Worm (Caenorhabditis elegans) whole organism, L3 larva: ENCODE measurements around the gene C34D4.10.

Source experiments
- ZK546.5 ChIP-seq: sonication (generic microtip); optimal IDR thresholded peaks from 2 replicates; lab custom pipeline; 2017; ENCODE audit warnings: missing biosample characterization, missing genetic modification characterization
- ama-1 ChIP-seq: fragments of 150-350 bp; optimal IDR thresholded peaks from 2 replicates; lab custom pipeline; 2018
- ceh-28 ChIP-seq: fragments of 150-350 bp; optimal IDR thresholded peaks from 2 replicates; lab custom pipeline; 2014; ENCODE audit warnings: missing biosample characterization, missing genetic modification reagents, missing genetic modification characterization
- ceh-82 ChIP-seq: fragments of 150-350 bp; optimal IDR thresholded peaks from 2 replicates; lab custom pipeline; 2014; ENCODE audit warnings: missing biosample characterization, missing genetic modification characterization
- elt-1 ChIP-seq: fragments of 150-350 bp; optimal IDR thresholded peaks from 2 replicates; lab custom pipeline; 2014; ENCODE audit warnings: missing biosample characterization, missing genetic modification characterization
- elt-3 ChIP-seq, 3 experiments: fragments of 150-350 bp in 1 of 3; sonication (generic microtip) in 2 of 3; optimal IDR thresholded peaks; 2 replicates in 2 of 3; 4 replicates in 1 of 3; lab custom pipeline; 2014 to 2017; ENCODE audit warnings: missing biosample characterization in 3 of 3, missing genetic modification characterization in 3 of 3
- lsy-12 ChIP-seq: sonication (generic microtip); optimal IDR thresholded peaks from 2 replicates; lab custom pipeline; 2016; ENCODE audit warnings: mild to moderate bottlenecking, missing genetic modification characterization, missing compliant biosample characterization
- mml-1 ChIP-seq: fragments of 150-350 bp; sonication (generic microtip); optimal IDR thresholded peaks from 3 replicates; lab custom pipeline; 2014; ENCODE audit warnings: missing biosample characterization, missing genetic modification characterization
- nhr-12 ChIP-seq: fragments of 150-350 bp; optimal IDR thresholded peaks from 2 replicates; lab custom pipeline; 2014; ENCODE audit warnings: missing biosample characterization, missing genetic modification characterization
- pha-4 ChIP-seq: fragments of 150-350 bp; optimal IDR thresholded peaks from 2 replicates; lab custom pipeline; 2014; ENCODE audit warnings: missing biosample characterization, missing genetic modification reagents, missing genetic modification characterization
- pqm-1 ChIP-seq: fragments of 150-350 bp; optimal IDR thresholded peaks from 2 replicates; lab custom pipeline; 2017; ENCODE audit warnings: missing biosample characterization, missing genetic modification characterization, inconsistent platforms
- unc-62 ChIP-seq: fragments of 150-350 bp; sonication (generic microtip); optimal IDR thresholded peaks from 4 replicates; lab custom pipeline; 2014; ENCODE audit warnings: missing biosample characterization, missing genetic modification reagents, missing genetic modification characterization
- ztf-11 ChIP-seq: fragments of 150-350 bp; optimal IDR thresholded peaks from 2 replicates; lab custom pipeline; 2014; ENCODE audit warnings: missing biosample characterization, missing genetic modification characterization

- TF ChIP-seq ztf-11 (tag; lab: Kevin White, UChicago), result no peak
- no peak for TF ChIP-seq ceh-28
- TF ChIP-seq unc-62, result no peak
- TF ChIP-seq nhr-12 (tag; lab: Kevin White, UChicago), result no peak
- no peak for TF ChIP-seq ama-1 (lab: Kevin White, UChicago)
- no peak for TF ChIP-seq mml-1 (tag; lab: Kevin White, UChicago)
- no peak for TF ChIP-seq ceh-82
- no peak for TF ChIP-seq elt-1 (tag; lab: Kevin White, UChicago)
- no peak for TF ChIP-seq elt-3 (tag; optimal IDR thresholded peaks at IDR 0.05; lab: Kevin White, UChicago)
- no peak for TF ChIP-seq pha-4 (tag; lab: Kevin White, UChicago)
- peak; percentile 3 for TF ChIP-seq pqm-1 (tag; lab: Kevin White, UChicago)
- TF ChIP-seq lsy-12 (tag; lab: Kevin White, UChicago), result no peak
- TF ChIP-seq ZK546.5 (tag; lab: Kevin White, UChicago), result no peak
Observed at ce11 chrIV:7167983-7168760, 47.0 kb upstream of the C34D4.10 start, which contains the start of gene skr-16.
